Fruit fly (Drosophila melanogaster) whole organism, wandering third instar larva: Measurements from ENCODE around the gene Mst89B.

ENCODE experiments used
- Abd-B ChIP-seq: fragments of >200 bp; optimal IDR thresholded peaks from 2 replicates; lab custom pipeline; 2017; ENCODE audit warnings: missing biosample characterization, missing genetic modification characterization
- CG32264 ChIP-seq: fragments of 200-800 bp; sonication (Bioruptor generic); optimal IDR thresholded peaks from 2 replicates; lab custom pipeline; 2016; ENCODE audit warnings: missing biosample characterization, missing genetic modification characterization
- CG9705 ChIP-seq: fragments of 200-800 bp; sonication (Bioruptor generic); optimal IDR thresholded peaks from 2 replicates; lab custom pipeline; 2018; ENCODE audit warnings: missing biosample characterization, mild to moderate bottlenecking, missing genetic modification characterization
- CrebA ChIP-seq: fragments of 200-800 bp; sonication (Bioruptor generic); optimal IDR thresholded peaks from 2 replicates; lab custom pipeline; 2016; ENCODE audit warnings: missing biosample characterization, mild to moderate bottlenecking, missing genetic modification characterization, borderline replicate concordance
- Dfd ChIP-seq: fragments of >200 bp; optimal IDR thresholded peaks from 2 replicates; lab custom pipeline; 2017; ENCODE audit warnings: missing biosample characterization, missing genetic modification characterization
- Dif ChIP-seq: fragments of 200-275, 200-300 bp; sonication (Bioruptor generic); optimal IDR thresholded peaks from 2 replicates; lab custom pipeline; 2018; ENCODE audit warnings: missing biosample characterization, missing genetic modification characterization; ENCODE audit not compliant: partially characterized antibody
- GATAd ChIP-seq: sonication (Bioruptor generic); optimal IDR thresholded peaks from 2 replicates; lab custom pipeline; 2016; ENCODE audit warnings: missing biosample characterization, missing genetic modification characterization
- HLH106 ChIP-seq: fragments of 200-800 bp; optimal IDR thresholded peaks from 3 replicates; lab custom pipeline; 2019; ENCODE audit warnings: missing biosample characterization, mild to moderate bottlenecking, missing genetic modification characterization, moderate library complexity
- Hnf4 ChIP-seq: fragments of 200-800 bp; sonication (Bioruptor generic); optimal IDR thresholded peaks from 2 replicates; lab custom pipeline; 2016; ENCODE audit warnings: missing biosample characterization, mild to moderate bottlenecking, missing genetic modification characterization
- Hr78 ChIP-seq: fragments of >200 bp; optimal IDR thresholded peaks from 2 replicates; lab custom pipeline; 2017; ENCODE audit warnings: missing biosample characterization, missing genetic modification characterization
- Hr83 ChIP-seq: fragments of 200-300 bp; sonication (Bioruptor generic); optimal IDR thresholded peaks from 2 replicates; lab custom pipeline; 2016; ENCODE audit warnings: missing biosample characterization, mild to moderate bottlenecking, missing genetic modification characterization, moderate library complexity; ENCODE audit not compliant: poor library complexity, severe bottlenecking
- Jra ChIP-seq: sonication (Bioruptor generic); optimal IDR thresholded peaks from 2 replicates; lab custom pipeline; 2016; ENCODE audit warnings: missing biosample characterization, missing genetic modification characterization
- Mio ChIP-seq: sonication (Bioruptor generic); optimal IDR thresholded peaks from 2 replicates; lab custom pipeline; 2016; ENCODE audit warnings: missing biosample characterization, missing genetic modification characterization
- Myc ChIP-seq: fragments of >200 bp; optimal IDR thresholded peaks from 2 replicates; lab custom pipeline; 2017
- N ChIP-seq: fragments of >200 bp; optimal IDR thresholded peaks from 2 replicates; lab custom pipeline; 2018; ENCODE audit warnings: missing biosample characterization, missing external identifiers, missing genetic modification characterization
- OdsH ChIP-seq: fragments of 200-800 bp; sonication (Bioruptor generic); optimal IDR thresholded peaks from 2 replicates; lab custom pipeline; 2016; ENCODE audit warnings: missing biosample characterization, mild to moderate bottlenecking, missing genetic modification characterization
- Rel ChIP-seq, 2 experiments: fragments of 200-800 bp; sonication (Bioruptor generic) in 1 of 2; optimal IDR thresholded peaks; 2 replicates in 1 of 2; 3 replicates in 1 of 2; lab custom pipeline; 2016 to 2019; ENCODE audit warnings: mild to moderate bottlenecking in 2 of 2, missing biosample characterization in 2 of 2, missing genetic modification characterization in 2 of 2, moderate library complexity in 1 of 2
- Sp1 ChIP-seq: fragments of 200-800 bp; sonication (Bioruptor generic); optimal IDR thresholded peaks from 3 replicates; lab custom pipeline; 2019; ENCODE audit warnings: missing biosample characterization, mild to moderate bottlenecking, missing genetic modification characterization, moderate library complexity
- Vsx2 ChIP-seq: fragments of 200-300, 225-300 bp; sonication (Bioruptor generic); optimal IDR thresholded peaks from 2 replicates; lab custom pipeline; 2018; ENCODE audit warnings: missing biosample characterization, missing genetic modification characterization; ENCODE audit not compliant: partially characterized antibody
- br ChIP-seq: fragments of 200-800 bp; sonication (Bioruptor generic); optimal IDR thresholded peaks from 2 replicates; lab custom pipeline; 2016; ENCODE audit warnings: missing biosample characterization, missing genetic modification characterization
- brk ChIP-seq: fragments of 200-800 bp; sonication (Bioruptor generic); optimal IDR thresholded peaks from 2 replicates; lab custom pipeline; 2016; ENCODE audit warnings: missing biosample characterization, mild to moderate bottlenecking, missing genetic modification characterization
- dl ChIP-seq, 2 experiments: fragments of 175-275, 200-275 bp in 1 of 2; fragments of 200-275 bp in 1 of 2; sonication (Bioruptor generic); optimal IDR thresholded peaks; lab custom pipeline; 2018; ENCODE audit warnings: mild to moderate bottlenecking in 2 of 2, missing biosample characterization in 2 of 2, missing genetic modification characterization in 2 of 2, moderate library complexity in 2 of 2; ENCODE audit not compliant: partially characterized antibody in 2 of 2, insufficient read depth in 1 of 2
- dsf ChIP-seq: sonication (Bioruptor generic); optimal IDR thresholded peaks from 2 replicates; lab custom pipeline; 2016; ENCODE audit warnings: missing biosample characterization, missing genetic modification characterization, borderline replicate concordance
- ey ChIP-seq: fragments of 200-800 bp; sonication (Bioruptor generic); optimal IDR thresholded peaks from 2 replicates; lab custom pipeline; 2016; ENCODE audit warnings: missing biosample characterization, missing genetic modification characterization
- foxo ChIP-seq, 2 experiments: fragments of 200-800 bp; sonication (Bioruptor generic); optimal IDR thresholded peaks; 2 replicates in 1 of 2; 3 replicates in 1 of 2; lab custom pipeline; 2016 to 2017; ENCODE audit warnings: missing biosample characterization in 2 of 2, missing genetic modification characterization in 2 of 2
- fru ChIP-seq: fragments of 200-800 bp; sonication (Bioruptor generic); optimal IDR thresholded peaks from 3 replicates; lab custom pipeline; 2016; ENCODE audit warnings: missing biosample characterization, mild to moderate bottlenecking, missing genetic modification characterization
- h ChIP-seq: fragments of 200-800 bp; sonication (Bioruptor generic); optimal IDR thresholded peaks from 3 replicates; lab custom pipeline; 2016; ENCODE audit warnings: missing biosample characterization, mild to moderate bottlenecking, missing genetic modification characterization
- jim ChIP-seq: fragments of 175-275, 200-325 bp; sonication (Bioruptor generic); optimal IDR thresholded peaks from 2 replicates; lab custom pipeline; 2016; ENCODE audit warnings: missing biosample characterization, mild to moderate bottlenecking, missing genetic modification characterization
- pan ChIP-seq: fragments of >200 bp; optimal IDR thresholded peaks from 2 replicates; lab custom pipeline; 2017
- psq ChIP-seq: fragments of 200-800 bp; sonication (Bioruptor generic); optimal IDR thresholded peaks from 3 replicates; lab custom pipeline; 2017; ENCODE audit warnings: missing biosample characterization, mild to moderate bottlenecking, missing genetic modification characterization, moderate library complexity
- rgr ChIP-seq: fragments of 200-800 bp; sonication (Bioruptor generic); optimal IDR thresholded peaks from 3 replicates; lab custom pipeline; 2016; ENCODE audit warnings: missing biosample characterization, mild to moderate bottlenecking, missing genetic modification characterization
- sage ChIP-seq: fragments of 200-800 bp; sonication (Bioruptor generic); optimal IDR thresholded peaks from 2 replicates; lab custom pipeline; 2016; ENCODE audit warnings: missing biosample characterization, mild to moderate bottlenecking, missing genetic modification characterization
- tai ChIP-seq: sonication (Bioruptor generic); optimal IDR thresholded peaks from 2 replicates; lab custom pipeline; 2016; ENCODE audit warnings: missing biosample characterization, missing genetic modification characterization
- woc ChIP-seq: sonication (Bioruptor generic); optimal IDR thresholded peaks from 2 replicates; lab custom pipeline; 2016; ENCODE audit warnings: missing biosample characterization, mild to moderate bottlenecking, missing genetic modification characterization

Gene Mst89B

dm6 chr3R:16225351-16225750 is 41.5 kb upstream of the Mst89B start, which contains the start of gene tara:
Gene tara, plus strand, starts transcription at chr3R:16225651.
- TF ChIP-seq HLH106 (tag; lab: Kevin White, UChicago) (no peak), Hnf4 (GFP tag; lab: Kevin White, UChicago) (no peak), dsf (GFP tag; lab: Kevin White, UChicago) (no peak), ey (GFP tag; lab: Kevin White, UChicago) (no peak), rgr (GFP tag; lab: Kevin White, UChicago) (no peak), Rel (GFP tag; optimal IDR thresholded peaks at IDR 0.05; lab: Kevin White, UChicago) (no peak), Rel (tag; optimal IDR thresholded peaks at IDR 0.05; lab: Kevin White, UChicago) (no peak), dl (GFP tag; optimal IDR thresholded peaks at IDR 0.05; lab: Kevin White, UChicago; ENCODE audit: insufficient read depth in 1 of 2, partially characterized antibody in 2 of 2) (no peak), Hr78 (GFP tag; lab: Kevin White, UChicago) (no peak), h (no peak), Jra (GFP tag; lab: Kevin White, UChicago) (no peak), psq (GFP tag; lab: Kevin White, UChicago) (no peak), foxo (GFP tag; optimal IDR thresholded peaks at IDR 0.05; lab: Kevin White, UChicago) (no peak)

- TF ChIP-seq Mio (GFP tag; lab: Kevin White, UChicago), result no peak
- no peak for TF ChIP-seq Jra (GFP tag; lab: Kevin White, UChicago)
- no peak for TF ChIP-seq dl (GFP tag; optimal IDR thresholded peaks at IDR 0.05; lab: Kevin White, UChicago; ENCODE audit: insufficient read depth in 1 of 2, partially characterized antibody in 2 of 2)
Observed at dm6 chr3R:16225760-16226159, 41.1 kb upstream of the Mst89B start.

- TF ChIP-seq Rel (GFP tag; optimal IDR thresholded peaks at IDR 0.05; lab: Kevin White, UChicago) (no peak), Rel (tag; optimal IDR thresholded peaks at IDR 0.05; lab: Kevin White, UChicago) (peak; percentile 99), psq (GFP tag; lab: Kevin White, UChicago) (peak; percentile 89), OdsH (GFP tag; lab: Kevin White, UChicago) (peak; percentile 1), Vsx2 (GFP tag; lab: Kevin White, UChicago) (no peak), woc (no peak)
Observed at dm6 chr3R:16227074-16227473, 39.7 kb upstream of the Mst89B start.

dm6 chr3R:16228719-16229704 is 37.8 kb upstream of the Mst89B start:
- TF ChIP-seq Hr83 (GFP tag; lab: Kevin White, UChicago), result peak; percentile 1
- no peak for TF ChIP-seq tai (GFP tag; lab: Kevin White, UChicago)
- no peak for TF ChIP-seq Dif (GFP tag; lab: Kevin White, UChicago)
- TF ChIP-seq OdsH (GFP tag; lab: Kevin White, UChicago), result no peak
- TF ChIP-seq CG32264 (GFP tag; lab: Kevin White, UChicago), result peak; percentile 9
- TF ChIP-seq CrebA (GFP tag; lab: Kevin White, UChicago), result no peak
- TF ChIP-seq CG9705 (GFP tag; lab: Kevin White, UChicago), result no peak
- TF ChIP-seq psq (GFP tag; lab: Kevin White, UChicago), result peak; percentile 77
- TF ChIP-seq dsf (GFP tag; lab: Kevin White, UChicago), result no peak
- TF ChIP-seq Hnf4 (GFP tag; lab: Kevin White, UChicago), result peak; percentile 21
- no peak for TF ChIP-seq N (GFP tag; lab: Kevin White, UChicago)
- peak; percentile 49 for TF ChIP-seq brk (GFP tag; lab: Kevin White, UChicago)
- TF ChIP-seq GATAd (GFP tag; lab: Kevin White, UChicago), result no peak
- TF ChIP-seq ey (GFP tag; lab: Kevin White, UChicago), result no peak
- TF ChIP-seq jim (GFP tag; lab: Kevin White, UChicago), result no peak
- TF ChIP-seq pan (lab: Kevin White, UChicago), result no peak
- TF ChIP-seq fru (GFP tag; lab: Kevin White, UChicago), result peak; percentile 12
- TF ChIP-seq HLH106 (tag; lab: Kevin White, UChicago), result no peak
- TF ChIP-seq dl (GFP tag; optimal IDR thresholded peaks at IDR 0.05; lab: Kevin White, UChicago; ENCODE audit: insufficient read depth in 1 of 2, partially characterized antibody in 2 of 2), result no peak
- no peak for TF ChIP-seq br
- TF ChIP-seq h, result peak; percentile 15
- no peak for TF ChIP-seq Dfd (GFP tag; lab: Kevin White, UChicago)
- peak; percentile 57 for TF ChIP-seq Rel (GFP tag; optimal IDR thresholded peaks at IDR 0.05; lab: Kevin White, UChicago)
- peak; percentile 63 for TF ChIP-seq Rel (tag; optimal IDR thresholded peaks at IDR 0.05; lab: Kevin White, UChicago)
- no peak for TF ChIP-seq Myc (lab: Kevin White, UChicago)
- no peak for TF ChIP-seq Abd-B
- TF ChIP-seq foxo (GFP tag; optimal IDR thresholded peaks at IDR 0.05; lab: Kevin White, UChicago), result no peak
- TF ChIP-seq Sp1 (GFP tag; lab: Kevin White, UChicago), result peak; percentile 60
- TF ChIP-seq sage (GFP tag; lab: Kevin White, UChicago), result peak; percentile 54
- TF ChIP-seq, all 38 proteins: peak for 10
